Fruit fly (Drosophila melanogaster) whole organism, embryonic: Measurements from ENCODE around the gene Fdh.

Experiments used
- Atf6 ChIP-seq: fragments of 200-800 bp; sonication (Bioruptor generic); IDR thresholded peaks from 2 replicates; pipeline ENCODE4 v1.3.6; 2022; ENCODE audit warnings: missing biosample characterization, missing genetic modification characterization
- B-H1 ChIP-seq: fragments of 200-800 bp; sonication (Bioruptor generic); IDR thresholded peaks from 3 replicates; pipeline ENCODE4 v1.3.6; 2022; ENCODE audit warnings: missing biosample characterization, missing genetic modification characterization
- Bgb ChIP-seq: fragments of 200-800 bp; sonication (Bioruptor generic); IDR thresholded peaks from 2 replicates; pipeline ENCODE4 v1.3.6; 2022; ENCODE audit warnings: missing biosample characterization, missing genetic modification characterization; ENCODE audit not compliant: partially characterized antibody
- CG10321 ChIP-seq: fragments of 200-800 bp; sonication (Bioruptor generic); IDR thresholded peaks from 2 replicates; pipeline ENCODE4 v1.3.6; 2022; ENCODE audit warnings: missing biosample characterization, missing genetic modification characterization
- CG14014 ChIP-seq: fragments of 200-800 bp; sonication (Bioruptor generic); IDR thresholded peaks from 2 replicates; pipeline ENCODE4 v1.3.6; 2022; ENCODE audit warnings: missing biosample characterization, missing genetic modification characterization
- CG15073 ChIP-seq: fragments of 200-800 bp; sonication (Bioruptor generic); optimal IDR thresholded peaks from 2 replicates; lab custom pipeline; 2016; ENCODE audit warnings: missing biosample characterization, missing genetic modification characterization
- CG17328 ChIP-seq: fragments of 200-800 bp; sonication (Bioruptor generic); IDR thresholded peaks from 2 replicates; pipeline ENCODE4 v1.3.6; 2022; ENCODE audit warnings: missing biosample characterization, missing genetic modification characterization
- CG2120 ChIP-seq: fragments of 200-800 bp; sonication (Bioruptor generic); optimal IDR thresholded peaks from 3 replicates; lab custom pipeline; 2016; ENCODE audit warnings: missing biosample characterization, missing genetic modification characterization
- CG2199 ChIP-seq: fragments of 200-800 bp; sonication (Bioruptor generic); IDR thresholded peaks from 3 replicates; pipeline ENCODE4 v1.3.6; 2022; ENCODE audit warnings: missing biosample characterization, missing genetic modification characterization
- CG2202 ChIP-seq: fragments of 200-800 bp; sonication (Bioruptor generic); optimal IDR thresholded peaks from 2 replicates; lab custom pipeline; 2018; ENCODE audit warnings: missing biosample characterization, mild to moderate bottlenecking, missing genetic modification characterization
- CG30020 ChIP-seq: fragments of 200-800 bp; optimal IDR thresholded peaks from 2 replicates; lab custom pipeline; 2019; ENCODE audit warnings: missing biosample characterization, mild to moderate bottlenecking, missing genetic modification characterization, moderate library complexity
- CG31388 ChIP-seq: fragments of 200-800 bp; sonication (Bioruptor generic); optimal IDR thresholded peaks from 2 replicates; lab custom pipeline; 2016; ENCODE audit warnings: missing biosample characterization, missing genetic modification characterization
- CG31441 ChIP-seq: fragments of 200-800 bp; sonication (Bioruptor generic); IDR thresholded peaks from 2 replicates; pipeline ENCODE4 v1.3.6; 2022; ENCODE audit warnings: missing biosample characterization, missing genetic modification characterization
- CG7357 ChIP-seq: fragments of 200-800 bp; sonication (Bioruptor generic); IDR thresholded peaks from 3 replicates; pipeline ENCODE4 v1.3.6; 2022; ENCODE audit warnings: missing biosample characterization, missing genetic modification characterization
- CG7372 ChIP-seq: fragments of 200-800 bp; sonication (Bioruptor generic); IDR thresholded peaks from 2 replicates; pipeline ENCODE4 v1.3.6; 2022; ENCODE audit warnings: missing biosample characterization, missing genetic modification characterization
- CG7786 ChIP-seq: fragments of 200-800 bp; sonication (Bioruptor generic); optimal IDR thresholded peaks from 2 replicates; lab custom pipeline; 2016; ENCODE audit warnings: missing biosample characterization, missing genetic modification characterization
- CG8290 ChIP-seq, 3 experiments: fragments of 200-800 bp; sonication (Bioruptor generic); optimal IDR thresholded peaks; 2 replicates each; lab custom pipeline; 2016 to 2019; ENCODE audit warnings: missing biosample characterization in 3 of 3, missing genetic modification characterization in 3 of 3, mild to moderate bottlenecking in 2 of 3, moderate library complexity in 1 of 3
- CG9817 ChIP-seq: fragments of 200-800 bp; sonication (Bioruptor generic); optimal IDR thresholded peaks from 2 replicates; lab custom pipeline; 2018; ENCODE audit warnings: missing biosample characterization, mild to moderate bottlenecking, missing genetic modification characterization, moderate library complexity
- Chrac-16 ChIP-seq: fragments of 200-800 bp; sonication (Bioruptor generic); optimal IDR thresholded peaks from 3 replicates; lab custom pipeline; 2016; ENCODE audit warnings: missing biosample characterization, missing genetic modification characterization
- D19B ChIP-seq: fragments of 200-800 bp; sonication (Bioruptor generic); optimal IDR thresholded peaks from 2 replicates; lab custom pipeline; 2017; ENCODE audit warnings: missing biosample characterization, mild to moderate bottlenecking, missing genetic modification characterization
- Fer2 ChIP-seq: fragments of 200-800 bp; sonication (Bioruptor generic); optimal IDR thresholded peaks from 2 replicates; lab custom pipeline; 2018; ENCODE audit warnings: missing biosample characterization, mild to moderate bottlenecking, missing genetic modification characterization, moderate library complexity
- H15 ChIP-seq: fragments of 200-800 bp; sonication (Bioruptor generic); IDR thresholded peaks from 3 replicates; pipeline ENCODE4 v1.3.6; 2022; ENCODE audit warnings: missing biosample characterization, missing genetic modification characterization
- Hand ChIP-seq: fragments of 200-800 bp; sonication (Bioruptor generic); optimal IDR thresholded peaks from 2 replicates; lab custom pipeline; 2017; ENCODE audit warnings: mild to moderate bottlenecking, missing biosample characterization, missing genetic modification reagents, missing genetic modification characterization
- Lhr ChIP-seq: fragments of 200-800 bp; sonication (Bioruptor generic); optimal IDR thresholded peaks from 3 replicates; lab custom pipeline; 2017; ENCODE audit warnings: mild to moderate bottlenecking, missing biosample characterization, missing genetic modification reagents, missing genetic modification characterization
- Med ChIP-seq: fragments of 200-800 bp; sonication (Bioruptor generic); peaks from one replicate; lab custom pipeline; 2016; ENCODE audit warnings: missing biosample characterization, missing genetic modification characterization, mild to moderate bottlenecking, inconsistent platforms, moderate library complexity
- Mes4 ChIP-seq: fragments of 200-800 bp; sonication (Bioruptor generic); optimal IDR thresholded peaks from 2 replicates; lab custom pipeline; 2016; ENCODE audit warnings: missing biosample characterization, missing genetic modification characterization
- NC2α ChIP-seq: fragments of 200-800 bp; sonication (Bioruptor generic); optimal IDR thresholded peaks from 2 replicates; lab custom pipeline; 2016; ENCODE audit warnings: missing biosample characterization, missing genetic modification characterization
- Nf-YC ChIP-seq: fragments of 200-800 bp; optimal IDR thresholded peaks from 3 replicates; lab custom pipeline; 2019; ENCODE audit warnings: missing biosample characterization, mild to moderate bottlenecking, missing genetic modification characterization, moderate library complexity
- Rfx ChIP-seq: fragments of 200-800 bp; sonication (Bioruptor generic); IDR thresholded peaks from 2 replicates; pipeline ENCODE4 v1.3.6; 2022; ENCODE audit warnings: missing biosample characterization, missing genetic modification characterization
- amos ChIP-seq: fragments of 200-800 bp; sonication (Bioruptor generic); IDR thresholded peaks from 2 replicates; pipeline ENCODE4 v1.3.6; 2022; ENCODE audit warnings: missing biosample characterization, missing genetic modification characterization; ENCODE audit not compliant: partially characterized antibody
- bcd ChIP-seq: fragments of 200-800 bp; sonication (Bioruptor generic); optimal IDR thresholded peaks from 2 replicates; lab custom pipeline; 2017; ENCODE audit warnings: missing biosample characterization, mild to moderate bottlenecking, missing genetic modification characterization
- crp ChIP-seq, 2 experiments: fragments of 200-800 bp; sonication (Bioruptor generic); optimal IDR thresholded peaks; 2 replicates in 1 of 2; 3 replicates in 1 of 2; lab custom pipeline; 2017; ENCODE audit warnings: missing biosample characterization in 2 of 2, missing genetic modification characterization in 2 of 2, mild to moderate bottlenecking in 1 of 2, moderate library complexity in 1 of 2
- dimm ChIP-seq: fragments of 200-800 bp; sonication (Bioruptor generic); IDR thresholded peaks from 2 replicates; pipeline ENCODE4 v1.3.6; 2022; ENCODE audit warnings: missing biosample characterization, missing genetic modification characterization
- eve ChIP-seq, 2 experiments: fragments of >200 bp; optimal IDR thresholded peaks; 2 replicates each; lab custom pipeline; 2017; ENCODE audit warnings: missing biosample characterization in 2 of 2, missing genetic modification characterization in 2 of 2
- fd102C ChIP-seq: fragments of 200-800 bp; sonication (Bioruptor generic); optimal IDR thresholded peaks from 2 replicates; lab custom pipeline; 2018; ENCODE audit warnings: missing biosample characterization, mild to moderate bottlenecking, missing genetic modification characterization, moderate library complexity
- fru ChIP-seq: fragments of >200 bp; optimal IDR thresholded peaks from 2 replicates; lab custom pipeline; 2017
- gsb-n ChIP-seq: fragments of 200-800 bp; sonication (Bioruptor generic); optimal IDR thresholded peaks from 3 replicates; lab custom pipeline; 2018; ENCODE audit warnings: missing biosample characterization, mild to moderate bottlenecking, missing genetic modification characterization
- ham ChIP-seq: fragments of 200-800 bp; sonication (Bioruptor generic); IDR thresholded peaks from 2 replicates; pipeline ENCODE4 v1.3.6; 2022; ENCODE audit warnings: missing biosample characterization, missing genetic modification characterization
- hkb ChIP-seq, 2 experiments: fragments of 200-800 bp in 1 of 2; fragments of >200 bp in 1 of 2; sonication (Bioruptor generic) in 1 of 2; IDR thresholded peaks in 1 of 2; optimal IDR thresholded peaks in 1 of 2; 2 replicates each; pipeline versions ENCODE4 v1.3.6 to Lab custom; 2017 to 2022; ENCODE audit warnings: missing biosample characterization in 1 of 2, missing genetic modification characterization in 1 of 2
- knrl ChIP-seq: fragments of 200-800 bp; sonication (Bioruptor generic); IDR thresholded peaks from 3 replicates; pipeline ENCODE4 v1.3.6; 2022; ENCODE audit warnings: missing biosample characterization, missing genetic modification characterization; ENCODE audit not compliant: partially characterized antibody
- nmo ChIP-seq: fragments of 200-800 bp; sonication (Bioruptor generic); optimal IDR thresholded peaks from 2 replicates; lab custom pipeline; 2018; ENCODE audit warnings: missing biosample characterization, mild to moderate bottlenecking, missing genetic modification characterization, moderate library complexity
- otp ChIP-seq: fragments of 200-800 bp; sonication (Bioruptor generic); IDR thresholded peaks from 3 replicates; pipeline ENCODE4, ENCODE4 v1.3.6; 2022; ENCODE audit warnings: missing biosample characterization, missing genetic modification characterization
- pfk ChIP-seq: fragments of 200-800 bp; sonication (Bioruptor generic); optimal IDR thresholded peaks from 2 replicates; lab custom pipeline; 2018; ENCODE audit warnings: missing biosample characterization, mild to moderate bottlenecking, missing genetic modification characterization, moderate library complexity
- phol ChIP-seq: fragments of 200-800 bp; sonication (Bioruptor generic); optimal IDR thresholded peaks from 3 replicates; lab custom pipeline; 2018; ENCODE audit warnings: missing biosample characterization, mild to moderate bottlenecking, missing genetic modification characterization, moderate library complexity
- rib ChIP-seq: fragments of 200-800 bp; sonication (Bioruptor generic); IDR thresholded peaks from 2 replicates; pipeline ENCODE4 v1.3.6; 2022; ENCODE audit warnings: missing biosample characterization, missing genetic modification characterization
- salm ChIP-seq: fragments of 200-800 bp; sonication (Bioruptor generic); optimal IDR thresholded peaks from 2 replicates; lab custom pipeline; 2018; ENCODE audit warnings: missing biosample characterization, mild to moderate bottlenecking, missing genetic modification characterization
- slbo ChIP-seq: fragments of 200-800 bp; sonication (Bioruptor generic); IDR thresholded peaks from 2 replicates; pipeline ENCODE4 v1.3.6; 2022; ENCODE audit warnings: missing biosample characterization, missing genetic modification characterization
- slou ChIP-seq: fragments of 200-800 bp; sonication (Bioruptor generic); optimal IDR thresholded peaks from 3 replicates; lab custom pipeline; 2016; ENCODE audit warnings: missing biosample characterization, missing genetic modification characterization
- stwl ChIP-seq: fragments of 200-800 bp; sonication (Bioruptor generic); optimal IDR thresholded peaks from 3 replicates; lab custom pipeline; 2018; ENCODE audit warnings: missing biosample characterization, mild to moderate bottlenecking, missing genetic modification characterization, moderate library complexity
- zfh2 ChIP-seq: fragments of 200-800 bp; sonication (Bioruptor generic); optimal IDR thresholded peaks from 2 replicates; lab custom pipeline; 2016; ENCODE audit warnings: missing biosample characterization, missing genetic modification characterization

The Fdh gene

dm6 chr3R:10868427-10868962 is 3.7 kb downstream of the Fdh start, which contains the start of the genes SelR and Tsp86D (continued):
- TF ChIP-seq crp (GFP tag; optimal IDR thresholded peaks at IDR 0.05; lab: Kevin White, UChicago): peak; percentile 96 to 100
- no peak for TF ChIP-seq CG31388 (GFP tag; lab: Kevin White, UChicago)
- TF ChIP-seq bcd (GFP tag; lab: Kevin White, UChicago): peak; percentile 24
- TF ChIP-seq amos (GFP tag; lab: Robert Waterston, UW): peak; percentile 73; the same call in 1 of the 2 replicates
- TF ChIP-seq Med (GFP tag; lab: Kevin White, UChicago): peak; percentile 95
- TF ChIP-seq phol (tag; lab: Kevin White, UChicago): peak; percentile 50
- peak; percentile 7 for TF ChIP-seq Lhr
- TF ChIP-seq CG2120 (GFP tag; lab: Kevin White, UChicago): no peak
- no peak for TF ChIP-seq H15 (GFP tag; lab: Robert Waterston, UW)
- peak; percentile 75 for TF ChIP-seq stwl (tag; lab: Kevin White, UChicago)
- TF ChIP-seq CG9817: no peak
- no peak for TF ChIP-seq CG7372 (GFP tag; lab: Robert Waterston, UW)
- TF ChIP-seq gsb-n (tag; lab: Kevin White, UChicago): peak; percentile 16
- TF ChIP-seq Bgb: peak; percentile 74
- no peak for TF ChIP-seq B-H1 (GFP tag; lab: Robert Waterston, UW)
- TF ChIP-seq CG7357 (GFP tag; lab: Robert Waterston, UW): no peak
- TF ChIP-seq Chrac-16 (GFP tag; lab: Kevin White, UChicago): no peak
- no peak for TF ChIP-seq zfh2 (GFP tag; lab: Kevin White, UChicago)
- no peak for TF ChIP-seq CG14014 (GFP tag; lab: Robert Waterston, UW)
- no peak for TF ChIP-seq slbo (GFP tag; lab: Robert Waterston, UW)
- peak; percentile 61 for TF ChIP-seq hkb (optimal IDR thresholded peaks at IDR 0.05; lab: Kevin White, UChicago)
- no peak for TF ChIP-seq hkb (GFP tag; IDR thresholded peaks at IDR 0.05; lab: Robert Waterston, UW)
- no peak for TF ChIP-seq fru
- TF ChIP-seq Nf-YC (tag; lab: Kevin White, UChicago): peak; percentile 66
- TF ChIP-seq CG31441 (GFP tag; lab: Robert Waterston, UW): peak; percentile 52; the same call in 1 of the 2 replicates
- TF ChIP-seq salm (tag; lab: Kevin White, UChicago): peak; percentile 69
- no peak for TF ChIP-seq CG2202 (tag; lab: Kevin White, UChicago)
- TF ChIP-seq slou: no peak
- no peak for TF ChIP-seq dimm (GFP tag; lab: Robert Waterston, UW)
- peak; percentile 9 for TF ChIP-seq Hand
- no peak for TF ChIP-seq CG7786 (GFP tag; lab: Kevin White, UChicago)
- TF ChIP-seq CG17328 (GFP tag; lab: Robert Waterston, UW): no peak
- TF ChIP-seq ham: no peak
- TF ChIP-seq CG10321 (GFP tag; lab: Robert Waterston, UW): no peak
- no peak for TF ChIP-seq rib
- TF ChIP-seq knrl (GFP tag; lab: Robert Waterston, UW): peak; percentile 60
- TF ChIP-seq Rfx (GFP tag; lab: Robert Waterston, UW): peak; percentile 49; the same call in 1 of the 2 replicates
- no peak for TF ChIP-seq NC2α (GFP tag; lab: Kevin White, UChicago)
- TF ChIP-seq CG15073: no peak
- peak; percentile 61; the same call in 1 of the 3 replicates for TF ChIP-seq otp (GFP tag; lab: Robert Waterston, UW)
- TF ChIP-seq pfk: peak; percentile 44
- TF ChIP-seq eve (GFP tag; optimal IDR thresholded peaks at IDR 0.05; lab: Kevin White, UChicago): no peak
- TF ChIP-seq fd102C (GFP tag; lab: Kevin White, UChicago): no peak
- no peak for TF ChIP-seq Fer2 (tag; lab: Kevin White, UChicago)
- no peak for TF ChIP-seq CG2199
- TF ChIP-seq Mes4 (GFP tag; lab: Kevin White, UChicago): no peak
- TF ChIP-seq D19B (GFP tag; lab: Kevin White, UChicago): no peak
- TF ChIP-seq CG8290 (GFP tag; optimal IDR thresholded peaks at IDR 0.05; lab: Kevin White, UChicago): peak; percentile 18
- peak in 1 of 2 experiments; percentile 65 for TF ChIP-seq CG8290 (tag; optimal IDR thresholded peaks at IDR 0.05; lab: Kevin White, UChicago)
- peak; percentile 32; the same call in 1 of the 2 replicates for TF ChIP-seq Atf6 (GFP tag; lab: Robert Waterston, UW)
- no peak for TF ChIP-seq CG30020 (tag; lab: Kevin White, UChicago)
- TF ChIP-seq nmo: peak; percentile 72
